Worm (Caenorhabditis elegans) whole organism, late embryonic: ENCODE results near the gene T28F3.5.
A peak's percentile ranks its signal among the peaks of the same experiment; 100 is the strongest.

Experiments
- C38D4.7 ChIP-seq: fragments of 200-800 bp; sonication (Bioruptor generic); optimal IDR thresholded peaks from 2 replicates; lab custom pipeline; 2018; ENCODE audit warnings: mild to moderate bottlenecking, missing genetic modification characterization, moderate library complexity, missing compliant biosample characterization
- F13H6.1 ChIP-seq: sonication (generic microtip); optimal IDR thresholded peaks from 2 replicates; lab custom pipeline; 2016; ENCODE audit warnings: missing genetic modification characterization, missing compliant biosample characterization
- T23F11.4 ChIP-seq: fragments of 200-800 bp; sonication (Bioruptor generic); optimal IDR thresholded peaks from 2 replicates; lab custom pipeline; 2018; ENCODE audit warnings: mild to moderate bottlenecking, missing genetic modification characterization, missing compliant biosample characterization
- Y22D7AL.16 ChIP-seq: sonication (generic microtip); optimal IDR thresholded peaks from 2 replicates; lab custom pipeline; 2016; ENCODE audit warnings: missing genetic modification characterization, missing compliant biosample characterization
- ahr-1 ChIP-seq: sonication (generic microtip); optimal IDR thresholded peaks from 2 replicates; lab custom pipeline; 2016; ENCODE audit warnings: missing genetic modification characterization, missing compliant biosample characterization
- ama-1 ChIP-seq: fragments of 150-350 bp; optimal IDR thresholded peaks from 2 replicates; lab custom pipeline; 2014
- ceh-18 ChIP-seq: sonication (generic microtip); optimal IDR thresholded peaks from 2 replicates; lab custom pipeline; 2016; ENCODE audit warnings: missing genetic modification characterization, missing compliant biosample characterization
- ceh-22 ChIP-seq: sonication (generic microtip); optimal IDR thresholded peaks from 2 replicates; lab custom pipeline; 2017; ENCODE audit warnings: missing biosample characterization, missing genetic modification characterization
- ceh-31 ChIP-seq: sonication (generic microtip); optimal IDR thresholded peaks from 2 replicates; lab custom pipeline; 2016; ENCODE audit warnings: missing genetic modification characterization, missing compliant biosample characterization
- ceh-48 ChIP-seq: sonication (generic microtip); optimal IDR thresholded peaks from 2 replicates; lab custom pipeline; 2016; ENCODE audit warnings: missing genetic modification characterization, inconsistent platforms, missing compliant biosample characterization
- ets-4 ChIP-seq: sonication (generic microtip); optimal IDR thresholded peaks from 2 replicates; lab custom pipeline; 2016; ENCODE audit warnings: missing genetic modification characterization, missing compliant biosample characterization
- hlh-15 ChIP-seq: sonication (generic microtip); optimal IDR thresholded peaks from 2 replicates; lab custom pipeline; 2016; ENCODE audit warnings: missing genetic modification characterization, missing compliant biosample characterization
- hlh-6 ChIP-seq: sonication (generic microtip); optimal IDR thresholded peaks from 2 replicates; lab custom pipeline; 2016; ENCODE audit warnings: missing genotype, missing genetic modification characterization, missing compliant biosample characterization
- madf-2 ChIP-seq: sonication (generic microtip); optimal IDR thresholded peaks from 2 replicates; lab custom pipeline; 2017; ENCODE audit warnings: missing genetic modification characterization, missing compliant biosample characterization
- nhr-11 ChIP-seq: fragments of 150-350 bp; optimal IDR thresholded peaks from 2 replicates; lab custom pipeline; 2014; ENCODE audit warnings: missing biosample characterization, missing genetic modification characterization
- nhr-232 ChIP-seq: sonication (generic microtip); optimal IDR thresholded peaks from 2 replicates; lab custom pipeline; 2016; ENCODE audit warnings: missing genetic modification characterization, missing compliant biosample characterization
- npax-4 ChIP-seq: sonication (generic microtip); optimal IDR thresholded peaks from 2 replicates; lab custom pipeline; 2016; ENCODE audit warnings: missing genetic modification characterization, missing compliant biosample characterization
- pag-3 ChIP-seq: sonication (generic microtip); optimal IDR thresholded peaks from 2 replicates; lab custom pipeline; 2016; ENCODE audit warnings: missing compliant biosample characterization, missing genetic modification characterization, borderline replicate concordance
- pat-9 ChIP-seq: fragments of 200-800 bp; sonication (Bioruptor generic); optimal IDR thresholded peaks from 2 replicates; lab custom pipeline; 2018; ENCODE audit warnings: mild to moderate bottlenecking, missing genetic modification characterization, moderate library complexity, missing compliant biosample characterization
- pqm-1 ChIP-seq: sonication (generic microtip); optimal IDR thresholded peaks from 2 replicates; lab custom pipeline; 2016; ENCODE audit warnings: missing genetic modification characterization, missing compliant biosample characterization
- pros-1 ChIP-seq: fragments of 150-350 bp; optimal IDR thresholded peaks from 2 replicates; lab custom pipeline; 2014; ENCODE audit warnings: missing biosample characterization, missing genetic modification reagents, missing genetic modification characterization
- sdc-2 ChIP-seq: sonication (generic microtip); optimal IDR thresholded peaks from 2 replicates; lab custom pipeline; 2016; ENCODE audit warnings: missing genotype, missing genetic modification characterization, missing compliant biosample characterization
- sox-2 ChIP-seq: fragments of 200-800 bp; sonication (Bioruptor generic); IDR thresholded peaks from 2 replicates; pipeline ENCODE4 v1.3.6; 2022; ENCODE audit warnings: missing genetic modification reagents, missing genetic modification characterization, missing compliant biosample characterization
- sox-4 ChIP-seq: sonication (generic microtip); optimal IDR thresholded peaks from 2 replicates; lab custom pipeline; 2017; ENCODE audit warnings: mild to moderate bottlenecking, missing genetic modification characterization, inconsistent platforms, missing compliant biosample characterization
- tbx-7 ChIP-seq: sonication (generic microtip); optimal IDR thresholded peaks from 2 replicates; lab custom pipeline; 2016; ENCODE audit warnings: missing genotype, missing genetic modification characterization, missing compliant biosample characterization
- ttx-3 ChIP-seq: sonication (generic microtip); optimal IDR thresholded peaks from 2 replicates; lab custom pipeline; 2016; ENCODE audit warnings: missing genetic modification reagents, missing genetic modification characterization, missing compliant biosample characterization
- unc-42 ChIP-seq: sonication (generic microtip); optimal IDR thresholded peaks from 2 replicates; lab custom pipeline; 2016; ENCODE audit warnings: missing genotype, missing genetic modification characterization, missing compliant biosample characterization
- unc-55 ChIP-seq: sonication (generic microtip); optimal IDR thresholded peaks from 2 replicates; lab custom pipeline; 2017; ENCODE audit warnings: missing biosample characterization, missing genetic modification reagents, missing genetic modification characterization
- ztf-16 ChIP-seq: sonication (generic microtip); optimal IDR thresholded peaks from 2 replicates; lab custom pipeline; 2017; ENCODE audit warnings: missing genetic modification characterization, missing compliant biosample characterization

Gene T28F3.5

ce11 chrIV:17308211-17308610 is 13.6 kb downstream of the T28F3.5 start, which contains the start of gene T28F3.9:
TSS of gene T28F3.9 (plus strand) at chrIV:17308511.
- TF ChIP-seq pat-9 (tag; lab: Kevin White, UChicago) = no peak
- TF ChIP-seq pros-1 = no peak
- TF ChIP-seq ets-4 (tag; lab: Kevin White, UChicago) = no peak
- TF ChIP-seq ceh-18 (tag; lab: Kevin White, UChicago) = no peak
- TF ChIP-seq nhr-232 = no peak
- no peak for TF ChIP-seq pag-3 (tag; lab: Kevin White, UChicago)
- TF ChIP-seq tbx-7 (tag; lab: Kevin White, UChicago) = no peak
- TF ChIP-seq T23F11.4 (GFP tag; lab: Kevin White, UChicago) = no peak
- no peak for TF ChIP-seq madf-2 (tag; lab: Kevin White, UChicago)
- TF ChIP-seq ceh-48 (tag; lab: Kevin White, UChicago) = no peak
- TF ChIP-seq, all 69 proteins: peak for 0

ce11 chrIV:17311842-17312241 is 17.3 kb downstream of the T28F3.5 start, which contains the start of gene snf-9:
TSS of gene snf-9 (plus strand) at chrIV:17312142.
- TF ChIP-seq F13H6.1 = no peak
- no peak for TF ChIP-seq pat-9 (tag; lab: Kevin White, UChicago)
- TF ChIP-seq nhr-11 = no peak
- TF ChIP-seq ets-4 (tag; lab: Kevin White, UChicago) = no peak
- TF ChIP-seq hlh-15 (tag; lab: Kevin White, UChicago) = no peak
- TF ChIP-seq, all 69 proteins: peak for 0

ce11 chrIV:17316398-17316797 is 21.8 kb downstream of the T28F3.5 start, which contains the start of gene C49C3.20:
TSS of gene C49C3.20 (minus strand) at chrIV:17316498.
- no peak for TF ChIP-seq npax-4 (tag; lab: Kevin White, UChicago)

- TF ChIP-seq T23F11.4 (GFP tag; lab: Kevin White, UChicago) (no peak), sdc-2 (tag; lab: Kevin White, UChicago) (no peak), sox-4 (tag; lab: Kevin White, UChicago) (no peak)
- TF ChIP-seq, all 69 proteins: peak for 0
Observed at ce11 chrIV:17320445-17320844, 25.9 kb downstream of the T28F3.5 start, which contains the start of gene C49C3.4. TSS of gene C49C3.4 (plus strand) at chrIV:17320795.

- TF ChIP-seq ceh-48 (tag; lab: Kevin White, UChicago) (peak; percentile 88), pqm-1 (tag; lab: Kevin White, UChicago) (no peak), ceh-31 (tag; lab: Kevin White, UChicago) (peak; percentile 3), ama-1 (lab: Kevin White, UChicago) (no peak), unc-42 (peak; percentile 73), pat-9 (tag; lab: Kevin White, UChicago) (no peak), ets-4 (tag; lab: Kevin White, UChicago) (no peak), Y22D7AL.16 (no peak), ttx-3 (tag; lab: Kevin White, UChicago) (no peak), ztf-16 (tag; lab: Kevin White, UChicago) (no peak)
Observed at ce11 chrIV:17328834-17329233, 34.2 kb downstream of the T28F3.5 start, which contains the start of gene ceh-88. TSS of gene ceh-88 (plus strand) at chrIV:17329188.

- TF ChIP-seq hlh-6 (tag; lab: Kevin White, UChicago) (no peak), T23F11.4 (GFP tag; lab: Kevin White, UChicago) (no peak), unc-42 (peak; percentile 62), ceh-22 (tag; lab: Kevin White, UChicago) (no peak)
Observed at ce11 chrIV:17331100-17331577, 36.5 kb downstream of the T28F3.5 start, which contains the start of gene C49C3.6. TSS of gene C49C3.6 (plus strand) at chrIV:17331527.

ce11 chrIV:17332261-17332660 is 37.7 kb downstream of the T28F3.5 start, which contains the start of gene C49C3.7:
TSS of gene C49C3.7 (plus strand) at chrIV:17332561.
- TF ChIP-seq sox-2 (no peak), unc-55 (GFP tag; lab: Kevin White, UChicago) (no peak), pag-3 (tag; lab: Kevin White, UChicago) (no peak), Y22D7AL.16 (no peak), hlh-15 (tag; lab: Kevin White, UChicago) (no peak), ahr-1 (tag; lab: Kevin White, UChicago) (no peak), C38D4.7 (GFP tag; lab: Kevin White, UChicago) (no peak), T23F11.4 (GFP tag; lab: Kevin White, UChicago) (no peak)
